Fruit fly (Drosophila melanogaster) whole organism, embryonic: ENCODE data around the gene CG7149.

ENCODE experiments used
- Abd-B ChIP-seq: fragments of 200-800 bp; sonication (Bioruptor generic); optimal IDR thresholded peaks from 2 replicates; lab custom pipeline; 2018; ENCODE audit warnings: missing biosample characterization, mild to moderate bottlenecking, missing genetic modification characterization, moderate library complexity
- C15 ChIP-seq: fragments of 200-800 bp; sonication (Bioruptor generic); IDR thresholded peaks from 3 replicates; pipeline ENCODE4 v1.3.6; 2022; ENCODE audit warnings: missing biosample characterization, missing genetic modification characterization
- CG10209 ChIP-seq: fragments of 200-800 bp; sonication (Bioruptor generic); optimal IDR thresholded peaks from 3 replicates; lab custom pipeline; 2017; ENCODE audit warnings: missing biosample characterization, mild to moderate bottlenecking, missing genetic modification characterization, missing genetic modification reagents
- CG1024 ChIP-seq: fragments of 200-800 bp; sonication (Bioruptor generic); IDR thresholded peaks from 2 replicates; pipeline ENCODE4 v1.3.6; 2022; ENCODE audit warnings: missing biosample characterization, missing genetic modification characterization
- CG11093 ChIP-seq: fragments of 200-800 bp; sonication (Bioruptor generic); IDR thresholded peaks from 3 replicates; pipeline ENCODE4 v1.3.6; 2022; ENCODE audit warnings: missing biosample characterization, missing genetic modification characterization
- CG14710 ChIP-seq: fragments of 200-800 bp; sonication (Bioruptor generic); optimal IDR thresholded peaks from 3 replicates; lab custom pipeline; 2019; ENCODE audit warnings: missing biosample characterization, mild to moderate bottlenecking, missing genetic modification characterization, moderate library complexity
- CG15011 ChIP-seq: fragments of 200-800 bp; sonication (Bioruptor generic); optimal IDR thresholded peaks from 3 replicates; lab custom pipeline; 2018; ENCODE audit warnings: missing biosample characterization, mild to moderate bottlenecking, missing genetic modification characterization
- CG15696 ChIP-seq: fragments of 200-800 bp; sonication (Bioruptor generic); optimal IDR thresholded peaks from 2 replicates; lab custom pipeline; 2019; ENCODE audit warnings: missing biosample characterization, mild to moderate bottlenecking, missing genetic modification characterization, moderate library complexity
- CG1647 ChIP-seq: fragments of 200-800 bp; sonication (Bioruptor generic); optimal IDR thresholded peaks from 3 replicates; lab custom pipeline; 2016; ENCODE audit warnings: missing biosample characterization, missing genetic modification characterization
- CG18011 ChIP-seq: fragments of 200-800 bp; sonication (Bioruptor generic); optimal IDR thresholded peaks from 2 replicates; lab custom pipeline; 2017; ENCODE audit warnings: missing biosample characterization, missing genetic modification characterization, mild to moderate bottlenecking, moderate library complexity, missing genotype
- CG1832 ChIP-seq: fragments of 200-800 bp; sonication (Bioruptor generic); optimal IDR thresholded peaks from 2 replicates; lab custom pipeline; 2017; ENCODE audit warnings: missing biosample characterization, mild to moderate bottlenecking, missing genetic modification characterization, inconsistent platforms
- CG2199 ChIP-seq: fragments of 200-800 bp; sonication (Bioruptor generic); IDR thresholded peaks from 3 replicates; pipeline ENCODE4 v1.3.6; 2022; ENCODE audit warnings: missing biosample characterization, missing genetic modification characterization
- CG2889 ChIP-seq: fragments of 200-800 bp; sonication (Bioruptor generic); IDR thresholded peaks from 3 replicates; pipeline ENCODE4 v1.3.6; 2022; ENCODE audit warnings: missing biosample characterization, missing genetic modification characterization
- CG31441 ChIP-seq: fragments of 200-800 bp; sonication (Bioruptor generic); IDR thresholded peaks from 2 replicates; pipeline ENCODE4 v1.3.6; 2022; ENCODE audit warnings: missing biosample characterization, missing genetic modification characterization
- CG34422 ChIP-seq: fragments of 200-800 bp; sonication (Bioruptor generic); IDR thresholded peaks from 3 replicates; pipeline ENCODE4 v1.3.6; 2022; ENCODE audit warnings: missing biosample characterization, missing genetic modification characterization
- CG3995 ChIP-seq: fragments of 200-800 bp; sonication (Bioruptor generic); optimal IDR thresholded peaks from 3 replicates; lab custom pipeline; 2016; ENCODE audit warnings: missing biosample characterization, missing genetic modification characterization
- CG4360 ChIP-seq: fragments of 200-800 bp; sonication (Bioruptor generic); IDR thresholded peaks from 2 replicates; pipeline ENCODE4 v1.3.6; 2022; ENCODE audit warnings: missing biosample characterization, missing genetic modification characterization
- CG43689 ChIP-seq: fragments of 200-800 bp; sonication (Bioruptor generic); IDR thresholded peaks from 2 replicates; pipeline ENCODE4 v1.3.6; 2022; ENCODE audit warnings: missing biosample characterization, missing genetic modification characterization
- CG6272 ChIP-seq: fragments of 200-800 bp; sonication (Bioruptor generic); IDR thresholded peaks from 2 replicates; pipeline ENCODE4 v1.3.6; 2022; ENCODE audit warnings: missing biosample characterization, missing genetic modification characterization
- CG8290 ChIP-seq, 3 experiments: fragments of 200-800 bp; sonication (Bioruptor generic); optimal IDR thresholded peaks; 2 replicates each; lab custom pipeline; 2016 to 2019; ENCODE audit warnings: missing biosample characterization in 3 of 3, missing genetic modification characterization in 3 of 3, mild to moderate bottlenecking in 2 of 3, moderate library complexity in 1 of 3
- CG9215 ChIP-seq: fragments of 200-800 bp; sonication (Bioruptor generic); IDR thresholded peaks from 2 replicates; pipeline ENCODE4 v1.3.6; 2022; ENCODE audit warnings: missing biosample characterization, missing genetic modification characterization
- CG9797 ChIP-seq: fragments of 200-800 bp; sonication (Bioruptor generic); optimal IDR thresholded peaks from 3 replicates; lab custom pipeline; 2018; ENCODE audit warnings: missing biosample characterization, mild to moderate bottlenecking, missing genetic modification characterization
- D ChIP-seq, 2 experiments: fragments of 200-800 bp in 1 of 2; fragments of >200 bp in 1 of 2; sonication (Bioruptor generic) in 1 of 2; optimal IDR thresholded peaks; 2 replicates in 1 of 2; 3 replicates in 1 of 2; lab custom pipeline; 2017; ENCODE audit warnings: mild to moderate bottlenecking in 1 of 2, missing biosample characterization in 1 of 2, missing genetic modification characterization in 1 of 2, missing genetic modification reagents in 1 of 2
- ERR ChIP-seq: fragments of 200-800 bp; sonication (Bioruptor generic); optimal IDR thresholded peaks from 2 replicates; lab custom pipeline; 2016; ENCODE audit warnings: missing biosample characterization, missing genetic modification characterization
- Lhr ChIP-seq: fragments of 200-800 bp; sonication (Bioruptor generic); optimal IDR thresholded peaks from 3 replicates; lab custom pipeline; 2017; ENCODE audit warnings: mild to moderate bottlenecking, missing biosample characterization, missing genetic modification reagents, missing genetic modification characterization
- Lpt ChIP-seq: fragments of >200 bp; optimal IDR thresholded peaks from 2 replicates; lab custom pipeline; 2018; ENCODE audit warnings: missing biosample characterization, missing genetic modification characterization
- Nf-YC ChIP-seq: fragments of 200-800 bp; optimal IDR thresholded peaks from 3 replicates; lab custom pipeline; 2019; ENCODE audit warnings: missing biosample characterization, mild to moderate bottlenecking, missing genetic modification characterization, moderate library complexity
- Side ChIP-seq: fragments of 200-800 bp; sonication (Bioruptor generic); optimal IDR thresholded peaks from 2 replicates; lab custom pipeline; 2016; ENCODE audit warnings: missing biosample characterization, missing genetic modification characterization
- Six4 ChIP-seq: fragments of 200-800 bp; sonication (Bioruptor generic); optimal IDR thresholded peaks from 2 replicates; lab custom pipeline; 2016; ENCODE audit warnings: missing biosample characterization, missing genetic modification characterization
- Sox102F ChIP-seq: fragments of 200-800 bp; sonication (Bioruptor generic); optimal IDR thresholded peaks from 2 replicates; lab custom pipeline; 2018; ENCODE audit warnings: missing biosample characterization, mild to moderate bottlenecking, missing genetic modification characterization, moderate library complexity
- abd-A ChIP-seq: fragments of 200-800 bp; sonication (Bioruptor generic); optimal IDR thresholded peaks from 3 replicates; lab custom pipeline; 2019; ENCODE audit warnings: missing biosample characterization, mild to moderate bottlenecking, missing genetic modification characterization, moderate library complexity
- danr ChIP-seq: fragments of 200-800 bp; sonication (Bioruptor generic); IDR thresholded peaks from 2 replicates; pipeline ENCODE4 v1.3.6; 2022; ENCODE audit warnings: missing biosample characterization, missing genetic modification characterization
- disco-r ChIP-seq: fragments of 200-800 bp; sonication (Bioruptor generic); optimal IDR thresholded peaks from 2 replicates; lab custom pipeline; 2016; ENCODE audit warnings: missing biosample characterization, missing genetic modification characterization
- exex ChIP-seq: fragments of 200-800 bp; sonication (Bioruptor generic); optimal IDR thresholded peaks from 4 replicates; lab custom pipeline; 2018; ENCODE audit warnings: missing biosample characterization, mild to moderate bottlenecking, missing genetic modification characterization, moderate library complexity
- gsb-n ChIP-seq: fragments of 200-800 bp; sonication (Bioruptor generic); optimal IDR thresholded peaks from 3 replicates; lab custom pipeline; 2018; ENCODE audit warnings: missing biosample characterization, mild to moderate bottlenecking, missing genetic modification characterization
- gt ChIP-seq: fragments of 200-800 bp; sonication (Bioruptor generic); IDR thresholded peaks from 2 replicates; pipeline ENCODE4 v1.3.6; 2022; ENCODE audit warnings: missing biosample characterization, missing genetic modification characterization
- hkb ChIP-seq, 2 experiments: fragments of 200-800 bp in 1 of 2; fragments of >200 bp in 1 of 2; sonication (Bioruptor generic) in 1 of 2; IDR thresholded peaks in 1 of 2; optimal IDR thresholded peaks in 1 of 2; 2 replicates each; pipeline versions ENCODE4 v1.3.6 to Lab custom; 2017 to 2022; ENCODE audit warnings: missing biosample characterization in 1 of 2, missing genetic modification characterization in 1 of 2
- kay ChIP-seq: fragments of 200-800 bp; sonication (Bioruptor generic); optimal IDR thresholded peaks from 2 replicates; lab custom pipeline; 2016; ENCODE audit warnings: missing biosample characterization, missing genetic modification characterization
- ken ChIP-seq: fragments of 200-800 bp; sonication (Bioruptor generic); IDR thresholded peaks from 3 replicates; pipeline ENCODE4 v1.3.6; 2022; ENCODE audit warnings: missing biosample characterization, missing genetic modification characterization
- mam ChIP-seq: fragments of 200-800 bp; sonication (Bioruptor generic); optimal IDR thresholded peaks from 3 replicates; lab custom pipeline; 2016; ENCODE audit warnings: missing biosample characterization, missing genetic modification characterization
- nerfin-1 ChIP-seq: fragments of 200-800 bp; sonication (Bioruptor generic); optimal IDR thresholded peaks from 3 replicates; lab custom pipeline; 2019; ENCODE audit warnings: missing biosample characterization, mild to moderate bottlenecking, missing genetic modification characterization, moderate library complexity
- otp ChIP-seq: fragments of 200-800 bp; sonication (Bioruptor generic); IDR thresholded peaks from 3 replicates; pipeline ENCODE4, ENCODE4 v1.3.6; 2022; ENCODE audit warnings: missing biosample characterization, missing genetic modification characterization
- p53 ChIP-seq: fragments of 200-800 bp; sonication (Bioruptor generic); optimal IDR thresholded peaks from 2 replicates; lab custom pipeline; 2016; ENCODE audit warnings: missing biosample characterization, missing genetic modification characterization
- pan ChIP-seq, 4 experiments: fragments of >200 bp in 3 of 4; fragments of 200-800 bp in 1 of 4; sonication (Bioruptor generic) in 1 of 4; optimal IDR thresholded peaks in 3 of 4; IDR thresholded peaks in 1 of 4; 2 replicates each; pipeline versions ENCODE4 v1.3.6 to Lab custom; 2017 to 2022; ENCODE audit warnings: missing biosample characterization in 2 of 4, missing genetic modification characterization in 2 of 4, mixed read lengths in 1 of 4
- pum ChIP-seq: fragments of 200-800 bp; sonication (Bioruptor generic); optimal IDR thresholded peaks from 2 replicates; lab custom pipeline; 2016; ENCODE audit warnings: missing biosample characterization, missing genetic modification characterization
- ranshi ChIP-seq: fragments of 200-800 bp; sonication (Bioruptor generic); IDR thresholded peaks from 2 replicates; pipeline ENCODE4 v1.3.6; 2022; ENCODE audit warnings: missing biosample characterization, missing genetic modification characterization

The CG7149 gene

DNA sequence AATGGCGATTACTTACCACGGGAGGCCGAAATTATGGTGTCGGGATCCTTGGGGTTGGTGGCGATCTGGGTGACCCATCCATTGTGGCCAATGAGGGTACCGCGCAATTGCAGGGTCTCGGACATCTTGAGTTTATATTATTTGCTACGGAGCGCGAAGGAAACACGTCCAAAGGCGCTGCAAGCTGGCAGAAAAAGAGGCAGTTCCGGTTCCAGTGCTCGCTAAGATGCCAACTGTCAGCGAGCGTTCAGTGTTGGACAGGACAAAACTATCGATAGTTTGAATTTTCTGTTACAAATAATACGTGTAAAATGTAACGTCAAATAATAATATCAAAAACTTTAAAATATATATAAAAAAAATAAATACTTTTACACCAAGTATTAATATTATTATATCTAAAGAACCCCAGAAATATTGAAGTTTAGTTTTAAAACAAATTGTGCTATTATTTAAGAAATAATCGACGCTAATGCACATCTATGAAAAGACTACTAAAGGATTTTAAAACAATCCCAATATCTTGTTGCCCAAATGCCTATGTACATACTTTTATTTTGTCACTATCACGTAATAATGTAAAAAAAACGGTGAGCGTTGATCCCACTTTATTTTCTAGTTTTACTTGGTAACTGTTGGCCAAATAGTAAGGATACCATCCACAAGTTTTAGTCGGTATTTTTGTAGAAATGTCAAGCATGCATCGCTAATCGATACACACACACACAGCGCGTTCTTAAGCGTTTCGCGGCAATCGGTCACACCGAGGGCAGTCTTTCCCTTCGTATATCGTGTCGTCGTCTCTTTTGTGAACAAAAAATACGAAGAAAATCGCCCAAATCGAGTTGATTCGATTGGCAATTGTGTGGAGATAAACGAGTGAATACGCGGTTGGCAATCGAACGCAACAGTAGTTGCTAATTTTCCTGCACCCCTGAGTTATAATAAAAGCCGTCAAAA is 37.0 kb upstream of the CG7149 start, which contains the start of the genes Rack1 and mts (continued):
- TF ChIP-seq disco-r (GFP tag; lab: Kevin White, UChicago) (peak; percentile 66), hkb (optimal IDR thresholded peaks at IDR 0.05; lab: Kevin White, UChicago) (peak; percentile 37), hkb (GFP tag; IDR thresholded peaks at IDR 0.05; lab: Robert Waterston, UW) (peak; percentile 83), Sox102F (peak; percentile 56), CG1024 (GFP tag; lab: Robert Waterston, UW) (peak; percentile 56; the same call in 1 of the 2 replicates), danr (GFP tag; lab: Robert Waterston, UW) (peak; percentile 50; the same call in 1 of the 2 replicates), pum (GFP tag; lab: Kevin White, UChicago) (peak; percentile 63), nerfin-1 (tag; lab: Kevin White, UChicago) (peak; percentile 73), C15 (GFP tag; lab: Robert Waterston, UW) (0 out of 3 replicates have a peak, but pooled peaks have one; percentile 24), CG9215 (GFP tag; lab: Robert Waterston, UW) (peak; percentile 48), CG2199 (peak; percentile 77; the same call in 2 of the 3 replicates), CG15011 (GFP tag; lab: Kevin White, UChicago) (peak; percentile 80), D (optimal IDR thresholded peaks at IDR 0.05; lab: Kevin White, UChicago) (no peak), D (GFP tag; optimal IDR thresholded peaks at IDR 0.05; lab: Kevin White, UChicago) (peak; percentile 74), CG1647 (GFP tag; lab: Kevin White, UChicago) (peak; percentile 42), mam (GFP tag; lab: Kevin White, UChicago) (peak; percentile 60), pan (optimal IDR thresholded peaks at IDR 0.05; lab: Kevin White, UChicago) (no peak), pan (GFP tag; optimal IDR thresholded peaks at IDR 0.05 in 1 of 2, IDR thresholded peaks at IDR 0.05 in 1 of 2) (peak in 1 of 2 experiments; percentile 75), ken (GFP tag; lab: Robert Waterston, UW) (peak; percentile 90), Six4 (GFP tag; lab: Kevin White, UChicago) (peak; percentile 63), CG11093 (GFP tag; lab: Robert Waterston, UW) (no peak), CG8290 (GFP tag; optimal IDR thresholded peaks at IDR 0.05; lab: Kevin White, UChicago) (peak; percentile 54), CG8290 (tag; optimal IDR thresholded peaks at IDR 0.05; lab: Kevin White, UChicago) (peak; percentile 74 to 96), gt (GFP tag; lab: Robert Waterston, UW) (no peak; the same call in 1 of the 2 replicates), CG1832 (GFP tag; lab: Kevin White, UChicago) (no peak), CG3995 (peak; percentile 49), CG31441 (GFP tag; lab: Robert Waterston, UW) (peak; percentile 72), otp (GFP tag; lab: Robert Waterston, UW) (peak; percentile 89), CG9797 (GFP tag; lab: Kevin White, UChicago) (peak; percentile 71), Lpt (GFP tag; lab: Kevin White, UChicago) (no peak), CG18011 (GFP tag; lab: Kevin White, UChicago) (peak; percentile 79), abd-A (tag; lab: Kevin White, UChicago) (no peak), Nf-YC (tag; lab: Kevin White, UChicago) (peak; percentile 60), CG14710 (tag; lab: Kevin White, UChicago) (peak; percentile 60), p53 (GFP tag; lab: Kevin White, UChicago) (peak; percentile 32), CG10209 (GFP tag; lab: Kevin White, UChicago) (peak; percentile 88), CG43689 (GFP tag; lab: Robert Waterston, UW) (peak; percentile 63; the same call in 1 of the 2 replicates), Side (peak; percentile 80), CG6272 (GFP tag; lab: Robert Waterston, UW) (peak; percentile 35; the same call in 1 of the 2 replicates), kay (GFP tag; lab: Kevin White, UChicago) (no peak), gsb-n (tag; lab: Kevin White, UChicago) (peak; percentile 73), ERR (GFP tag; lab: Kevin White, UChicago) (peak; percentile 71), CG4360 (GFP tag; lab: Robert Waterston, UW) (peak; percentile 56), Abd-B (peak; percentile 36), ranshi (GFP tag; lab: Robert Waterston, UW) (peak; percentile 87), exex (peak; percentile 50), CG2889 (GFP tag; lab: Robert Waterston, UW) (0 out of 3 replicates have a peak, but pooled peaks have one; percentile 11), CG34422 (GFP tag; lab: Robert Waterston, UW) (peak; percentile 80), Lhr (GFP tag; lab: Kevin White, UChicago) (peak; percentile 72), CG15696 (tag; lab: Kevin White, UChicago) (peak; percentile 26)
